Fruit fly (Drosophila melanogaster) Kc167 (cell line): ENCODE data around the gene Phlpp.

ENCODE experiments used
- Myc ChIP-seq: fragments of >200 bp; optimal IDR thresholded peaks from 2 replicates; lab custom pipeline; 2017; ENCODE audit warnings: missing external identifiers
- Sin3A ChIP-seq: fragments of >200 bp; optimal IDR thresholded peaks from 2 replicates; lab custom pipeline; 2018; ENCODE audit warnings: missing external identifiers

- TF ChIP-seq Sin3A (lab: Kevin White, UChicago) (no peak), Myc (lab: Kevin White, UChicago) (no peak)
Observed at dm6 chr2L:19108377-19108876, 49.5 kb downstream of the Phlpp start, which contains the start of gene Lim3.
